Worm (Caenorhabditis elegans) whole organism, L4 larva: Measurements from ENCODE around the gene F21H12.3.
A peak's percentile ranks its signal among the peaks of the same experiment; 100 is the strongest.
"Not testable (repeated sequence)": the region's sequence is repeated elsewhere in the genome, so short reads cannot be mapped to it uniquely, and the experiment has no call there.

Source experiments
- R02D3.7 ChIP-seq: fragments of 150-350 bp; sonication (generic microtip); optimal IDR thresholded peaks from 3 replicates; lab custom pipeline; 2014; ENCODE audit warnings: missing biosample characterization, missing genetic modification characterization
- ceh-28 ChIP-seq: fragments of 150-350 bp; optimal IDR thresholded peaks from 2 replicates; lab custom pipeline; 2014; ENCODE audit warnings: missing biosample characterization, missing genetic modification reagents, missing genetic modification characterization
- ces-1 ChIP-seq: fragments of 150-350 bp; sonication (generic microtip); optimal IDR thresholded peaks from 4 replicates; lab custom pipeline; 2014; ENCODE audit warnings: missing biosample characterization, missing genetic modification reagents, missing genetic modification characterization
- daf-16 ChIP-seq, 3 experiments: sonication (generic microtip); optimal IDR thresholded peaks; 2 replicates each; lab custom pipeline; 2016 to 2017; ENCODE audit warnings: missing genetic modification characterization in 3 of 3, missing genetic modification reagents in 3 of 3, mild to moderate bottlenecking in 2 of 3, missing compliant biosample characterization in 2 of 3, missing biosample characterization in 1 of 3, moderate library complexity in 1 of 3
- dmd-8 ChIP-seq: fragments of 200-800 bp; sonication (Bioruptor generic); IDR thresholded peaks from 2 replicates; pipeline ENCODE4 v1.3.6; 2022; ENCODE audit warnings: missing genetic modification characterization, missing compliant biosample characterization
- lir-3 ChIP-seq: sonication (generic microtip); optimal IDR thresholded peaks from 2 replicates; lab custom pipeline; 2016; ENCODE audit warnings: mild to moderate bottlenecking, missing genetic modification characterization, missing compliant biosample characterization
- nhr-237 ChIP-seq: sonication (generic microtip); optimal IDR thresholded peaks from 2 replicates; lab custom pipeline; 2017; ENCODE audit warnings: missing biosample characterization, missing genetic modification characterization
- nhr-28 ChIP-seq: fragments of 150-350 bp; optimal IDR thresholded peaks from 2 replicates; lab custom pipeline; 2014; ENCODE audit warnings: missing biosample characterization, missing genetic modification characterization
- nhr-6 ChIP-seq: fragments of 150-350 bp; optimal IDR thresholded peaks from 2 replicates; lab custom pipeline; 2014; ENCODE audit warnings: missing biosample characterization, missing genetic modification characterization
- unc-130 ChIP-seq: sonication (generic microtip); optimal IDR thresholded peaks from 2 replicates; lab custom pipeline; 2016; ENCODE audit warnings: missing genetic modification reagents, missing genetic modification characterization, missing compliant biosample characterization
- unc-62 ChIP-seq, 3 experiments: fragments of 150-350 bp in 1 of 3; sonication (generic microtip); optimal IDR thresholded peaks in 2 of 3; peaks in 1 of 3; 1 replicate in 1 of 3; 2 replicates in 2 of 3; lab custom pipeline; 2014 to 2017; ENCODE audit warnings: missing biosample characterization in 3 of 3, missing genetic modification characterization in 3 of 3, missing genetic modification reagents in 3 of 3, missing genotype in 1 of 3

ce11 chrII:6054561-6054960 is 28.2 kb upstream of the F21H12.3 start:
- TF ChIP-seq nhr-237 (tag; lab: Kevin White, UChicago); nhr-28 (tag; lab: Kevin White, UChicago); unc-130 (GFP tag; lab: Kevin White, UChicago); ceh-28 (tag; lab: Kevin White, UChicago); unc-62 (GFP tag; optimal IDR thresholded peaks at IDR 0.05 in 1 of 2; lab: Kevin White, UChicago); unc-62 (tag; optimal IDR thresholded peaks at IDR 0.05; lab: Kevin White, UChicago); R02D3.7 (tag; lab: Kevin White, UChicago); lir-3; nhr-6 (tag; lab: Kevin White, UChicago); daf-16 (GFP tag; optimal IDR thresholded peaks at IDR 0.05; lab: Kevin White, UChicago); daf-16 (tag; optimal IDR thresholded peaks at IDR 0.05; lab: Kevin White, UChicago); ces-1 (GFP tag; lab: Kevin White, UChicago): not testable (repeated sequence)
- 0 out of 2 replicates have a peak, but pooled peaks have one; percentile 63 for TF ChIP-seq dmd-8 (GFP tag; lab: Robert Waterston, UW)
